Worm (Caenorhabditis elegans) whole organism, L4 larva: ENCODE data around the gene csa-1.

Experiments
- R02D3.7 ChIP-seq: fragments of 150-350 bp; sonication (generic microtip); optimal IDR thresholded peaks from 3 replicates; lab custom pipeline; 2014; ENCODE audit warnings: missing biosample characterization, missing genetic modification characterization
- T20F7.1 ChIP-seq: fragments of 200-800 bp; sonication (Bioruptor generic); optimal IDR thresholded peaks from 2 replicates; lab custom pipeline; 2018; ENCODE audit warnings: mild to moderate bottlenecking, missing genetic modification characterization, missing compliant biosample characterization
- T26A8.4 ChIP-seq: fragments of 200-800 bp; sonication (Bioruptor generic); IDR thresholded peaks from 2 replicates; pipeline ENCODE4 v1.3.6; 2022; ENCODE audit warnings: missing genetic modification characterization, missing compliant biosample characterization
- Y105C5A.15 ChIP-seq: fragments of 200-800 bp; sonication (Bioruptor generic); IDR thresholded peaks from 2 replicates; pipeline ENCODE4 v1.3.6; 2022; ENCODE audit warnings: missing genetic modification characterization, missing compliant biosample characterization
- Y48G9A.11 ChIP-seq: fragments of 200-800 bp; sonication (Bioruptor generic); IDR thresholded peaks from 2 replicates; pipeline ENCODE4 v1.3.6; 2022; ENCODE audit warnings: missing genetic modification reagents, missing genetic modification characterization, missing compliant biosample characterization
- Y75B8A.6 ChIP-seq: fragments of 200-800 bp; sonication (Bioruptor generic); IDR thresholded peaks from 2 replicates; pipeline ENCODE4 v1.3.6; 2022; ENCODE audit warnings: missing genetic modification reagents, missing genetic modification characterization, missing compliant biosample characterization
- ZK337.2 ChIP-seq: fragments of 200-800 bp; sonication (Bioruptor generic); IDR thresholded peaks from 2 replicates; pipeline ENCODE4 v1.3.6; 2022; ENCODE audit warnings: missing genetic modification reagents, missing genetic modification characterization, missing compliant biosample characterization
- aha-1 ChIP-seq: fragments of 150-350 bp; peaks from one replicate; lab custom pipeline; 2014; ENCODE audit warnings: missing biosample characterization, missing genetic modification characterization
- aly-2 ChIP-seq: sonication (generic microtip); optimal IDR thresholded peaks from 2 replicates; lab custom pipeline; 2018; ENCODE audit warnings: missing biosample characterization, missing genetic modification characterization
- arid-1 ChIP-seq: fragments of 200-800 bp; sonication (Bioruptor generic); conservative IDR thresholded peaks from 2 replicates; pipeline ENCODE4 v1.3.6; 2022; ENCODE audit warnings: missing genetic modification reagents, missing genetic modification characterization, missing compliant biosample characterization
- attf-4 ChIP-seq: sonication (generic microtip); optimal IDR thresholded peaks from 3 replicates; lab custom pipeline; 2017; ENCODE audit warnings: missing biosample characterization, missing genetic modification characterization
- ceh-20 ChIP-seq: fragments of 200-800 bp; sonication (Bioruptor generic); IDR thresholded peaks from 2 replicates; pipeline ENCODE4 v1.3.6; 2022; ENCODE audit warnings: missing genetic modification reagents, missing genetic modification characterization, missing compliant biosample characterization
- ceh-32 ChIP-seq: sonication (generic microtip); optimal IDR thresholded peaks from 2 replicates; lab custom pipeline; 2016; ENCODE audit warnings: mild to moderate bottlenecking, missing genetic modification characterization, missing compliant biosample characterization; ENCODE audit not compliant: poor library complexity
- ceh-62 ChIP-seq: sonication (generic microtip); optimal IDR thresholded peaks from 2 replicates; lab custom pipeline; 2017; ENCODE audit warnings: missing biosample characterization, missing genetic modification characterization
- ceh-82 ChIP-seq: sonication (generic microtip); optimal IDR thresholded peaks from 2 replicates; lab custom pipeline; 2017; ENCODE audit warnings: missing biosample characterization, missing genetic modification characterization
- ces-1 ChIP-seq: fragments of 150-350 bp; sonication (generic microtip); optimal IDR thresholded peaks from 4 replicates; lab custom pipeline; 2014; ENCODE audit warnings: missing biosample characterization, missing genetic modification reagents, missing genetic modification characterization
- ctbp-1 ChIP-seq: fragments of 200-800 bp; sonication (Bioruptor generic); IDR thresholded peaks from 2 replicates; pipeline ENCODE4 v1.3.6; 2022; ENCODE audit warnings: missing genetic modification reagents, missing genetic modification characterization, missing compliant biosample characterization
- daf-16 ChIP-seq, 3 experiments: sonication (generic microtip); optimal IDR thresholded peaks; 2 replicates each; lab custom pipeline; 2016 to 2017; ENCODE audit warnings: missing genetic modification characterization in 3 of 3, missing genetic modification reagents in 3 of 3, mild to moderate bottlenecking in 2 of 3, missing compliant biosample characterization in 2 of 3, missing biosample characterization in 1 of 3, moderate library complexity in 1 of 3
- daf-19 ChIP-seq: fragments of 200-800 bp; sonication (Bioruptor generic); conservative IDR thresholded peaks from 2 replicates; pipeline ENCODE4 v1.3.6; 2022; ENCODE audit warnings: missing genetic modification characterization, missing compliant biosample characterization
- daf-8 ChIP-seq: fragments of 200-800 bp; sonication (Bioruptor generic); IDR thresholded peaks from 2 replicates; pipeline ENCODE4 v1.3.6; 2022; ENCODE audit warnings: missing genetic modification characterization, missing compliant biosample characterization
- dmd-6 ChIP-seq: fragments of 200-800 bp; sonication (Bioruptor generic); IDR thresholded peaks from 2 replicates; pipeline ENCODE4 v1.3.6; 2022; ENCODE audit warnings: missing genetic modification reagents, missing genetic modification characterization, missing compliant biosample characterization
- dpl-1 ChIP-seq: fragments of 150-350 bp; optimal IDR thresholded peaks from 2 replicates; lab custom pipeline; 2014; ENCODE audit warnings: missing biosample characterization, missing genetic modification reagents, missing genetic modification characterization
- dve-1 ChIP-seq: sonication (generic microtip); optimal IDR thresholded peaks from 2 replicates; lab custom pipeline; 2017; ENCODE audit warnings: antibody characterized with exemption, mild to moderate bottlenecking, missing genetic modification characterization, missing compliant biosample characterization; ENCODE audit not compliant: insufficient read depth
- fos-1 ChIP-seq: fragments of 150-350 bp; optimal IDR thresholded peaks from 2 replicates; lab custom pipeline; 2014; ENCODE audit warnings: missing biosample characterization, missing genetic modification characterization
- hmg-1.1 ChIP-seq: fragments of 200-800 bp; sonication (Bioruptor generic); IDR thresholded peaks from 2 replicates; pipeline ENCODE4 v1.3.6; 2022; ENCODE audit warnings: missing genetic modification reagents, missing genetic modification characterization, missing compliant biosample characterization
- jun-1 ChIP-seq: fragments of 150-350 bp; optimal IDR thresholded peaks from 2 replicates; lab custom pipeline; 2014; ENCODE audit warnings: missing biosample characterization, missing genetic modification reagents, missing genetic modification characterization
- lim-7 ChIP-seq: fragments of 200-800 bp; sonication (Bioruptor generic); IDR thresholded peaks from 2 replicates; pipeline ENCODE4 v1.3.6; 2022; ENCODE audit warnings: missing genetic modification characterization, missing compliant biosample characterization
- lin-38 ChIP-seq: fragments of 200-800 bp; sonication (Bioruptor generic); IDR thresholded peaks from 2 replicates; pipeline ENCODE4 v1.3.6; 2022; ENCODE audit warnings: missing genetic modification reagents, missing genetic modification characterization, missing compliant biosample characterization
- mdl-1 ChIP-seq, 2 experiments: fragments of 150-350 bp in 1 of 2; sonication (generic microtip) in 1 of 2; optimal IDR thresholded peaks; 2 replicates each; lab custom pipeline; 2014 to 2017; ENCODE audit warnings: missing biosample characterization in 2 of 2, missing genetic modification characterization in 2 of 2
- mep-1 ChIP-seq: fragments of 150-350 bp; sonication (generic microtip); optimal IDR thresholded peaks from 3 replicates; lab custom pipeline; 2014; ENCODE audit warnings: missing biosample characterization, missing genetic modification characterization
- mes-2 ChIP-seq: sonication (generic microtip); optimal IDR thresholded peaks from 2 replicates; lab custom pipeline; 2016; ENCODE audit warnings: missing genotype, mild to moderate bottlenecking, missing genetic modification characterization, missing compliant biosample characterization; ENCODE audit not compliant: poor library complexity, severe bottlenecking
- nhr-10 ChIP-seq: fragments of 150-350 bp; optimal IDR thresholded peaks from 2 replicates; lab custom pipeline; 2014; ENCODE audit warnings: missing biosample characterization, missing genetic modification characterization
- nhr-102 ChIP-seq: sonication (generic microtip); optimal IDR thresholded peaks from 2 replicates; lab custom pipeline; 2016; ENCODE audit warnings: mild to moderate bottlenecking, missing genetic modification characterization, moderate library complexity, missing compliant biosample characterization
- nhr-11 ChIP-seq: fragments of 150-350 bp; optimal IDR thresholded peaks from 2 replicates; lab custom pipeline; 2014; ENCODE audit warnings: missing biosample characterization, missing genetic modification characterization
- nhr-237 ChIP-seq: sonication (generic microtip); optimal IDR thresholded peaks from 2 replicates; lab custom pipeline; 2017; ENCODE audit warnings: missing biosample characterization, missing genetic modification characterization
- nhr-41 ChIP-seq: fragments of 200-800 bp; sonication (Bioruptor generic); IDR thresholded peaks from 2 replicates; pipeline ENCODE4 v1.3.6; 2022; ENCODE audit warnings: missing genetic modification reagents, missing genetic modification characterization, missing compliant biosample characterization
- nhr-42 ChIP-seq: fragments of 200-800 bp; sonication (Bioruptor generic); IDR thresholded peaks from 2 replicates; pipeline ENCODE4 v1.3.6; 2022; ENCODE audit warnings: missing genetic modification characterization, missing compliant biosample characterization
- nhr-48 ChIP-seq: sonication (generic microtip); optimal IDR thresholded peaks from 2 replicates; lab custom pipeline; 2016; ENCODE audit warnings: mild to moderate bottlenecking, missing genetic modification characterization, missing compliant biosample characterization
- nhr-76 ChIP-seq: fragments of 150-350 bp; optimal IDR thresholded peaks from 2 replicates; lab custom pipeline; 2014; ENCODE audit warnings: missing biosample characterization, missing genetic modification characterization
- nhr-77 ChIP-seq: fragments of 150-350 bp; optimal IDR thresholded peaks from 2 replicates; lab custom pipeline; 2014; ENCODE audit warnings: missing biosample characterization, missing genetic modification characterization
- php-3 ChIP-seq: fragments of 200-800 bp; sonication (Bioruptor generic); IDR thresholded peaks from 2 replicates; pipeline ENCODE4 v1.3.6; 2022; ENCODE audit warnings: missing genetic modification reagents, missing genetic modification characterization, missing compliant biosample characterization
- sdz-12 ChIP-seq: fragments of 200-800 bp; sonication (Bioruptor generic); optimal IDR thresholded peaks from 2 replicates; lab custom pipeline; 2018; ENCODE audit warnings: mild to moderate bottlenecking, missing genetic modification characterization, missing compliant biosample characterization
- set-16 ChIP-seq: fragments of 200-800 bp; sonication (Bioruptor generic); IDR thresholded peaks from 2 replicates; pipeline ENCODE4 v1.3.6; 2022; ENCODE audit warnings: missing genetic modification reagents, missing genetic modification characterization, missing compliant biosample characterization
- skn-1 ChIP-seq: fragments of 150-350 bp; optimal IDR thresholded peaks from 2 replicates; lab custom pipeline; 2014; ENCODE audit warnings: missing biosample characterization, missing genetic modification characterization
- snpc-4 ChIP-seq: fragments of 150-350 bp; optimal IDR thresholded peaks from 2 replicates; lab custom pipeline; 2014; ENCODE audit warnings: missing biosample characterization, missing genetic modification characterization
- spr-1 ChIP-seq: sonication (generic microtip); optimal IDR thresholded peaks from 2 replicates; lab custom pipeline; 2016; ENCODE audit warnings: mild to moderate bottlenecking, missing genetic modification characterization, missing compliant biosample characterization
- spr-3 ChIP-seq: fragments of 200-800 bp; sonication (Bioruptor generic); optimal IDR thresholded peaks from 2 replicates; lab custom pipeline; 2018; ENCODE audit warnings: mild to moderate bottlenecking, missing genetic modification characterization, missing compliant biosample characterization
- vab-7 ChIP-seq: fragments of 200-800 bp; sonication (Bioruptor generic); IDR thresholded peaks from 2 replicates; pipeline ENCODE4 v1.3.6; 2022; ENCODE audit warnings: missing genetic modification reagents, missing genetic modification characterization, missing compliant biosample characterization
- zfp-3 ChIP-seq: fragments of 200-800 bp; sonication (Bioruptor generic); conservative IDR thresholded peaks from 2 replicates; pipeline ENCODE4 v1.3.6; 2022; ENCODE audit warnings: missing genetic modification reagents, missing genetic modification characterization, missing compliant biosample characterization
- zip-11 ChIP-seq: fragments of 200-800 bp; sonication (Bioruptor generic); IDR thresholded peaks from 2 replicates; pipeline ENCODE4 v1.3.6; 2022; ENCODE audit warnings: missing genetic modification characterization, missing compliant biosample characterization
- zip-2 ChIP-seq: fragments of 150-350 bp; optimal IDR thresholded peaks from 2 replicates; lab custom pipeline; 2014; ENCODE audit warnings: missing biosample characterization, missing genetic modification characterization

Gene csa-1

DNA sequence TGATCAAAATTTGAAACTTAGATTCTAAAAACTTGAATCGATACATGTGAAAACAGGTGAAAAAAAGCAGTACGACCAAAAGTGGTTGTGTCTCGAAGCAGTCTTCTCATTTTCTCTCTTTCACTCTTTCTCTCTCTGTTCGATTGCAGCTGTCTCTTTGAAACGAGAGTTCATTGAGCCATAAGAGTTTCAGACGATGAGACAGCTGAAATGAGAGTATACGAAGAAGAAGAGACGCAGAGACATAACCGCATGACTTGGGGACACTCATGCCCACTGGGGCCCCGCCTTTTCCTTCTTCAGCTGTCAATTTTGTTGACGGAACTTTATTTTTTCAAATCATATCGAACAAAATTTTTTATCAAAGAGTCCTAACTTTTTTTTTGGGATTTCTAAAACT is 45.5 kb downstream of the csa-1 start (continued):
- TF ChIP-seq arid-1 (GFP tag; lab: Robert Waterston, UW), result peak; percentile 55; the same call in 1 of the 2 replicates
- TF ChIP-seq sdz-12 (GFP tag; lab: Kevin White, UChicago), result no peak
- no peak for TF ChIP-seq skn-1 (tag; lab: Kevin White, UChicago)
- no peak for TF ChIP-seq Y48G9A.11 (GFP tag; lab: Robert Waterston, UW)
- TF ChIP-seq spr-1, result peak; percentile 65
- TF ChIP-seq daf-8 (GFP tag; lab: Robert Waterston, UW), result no peak
- peak; percentile 53; the same call in 1 of the 2 replicates for TF ChIP-seq zfp-3 (GFP tag; lab: Robert Waterston, UW)
- TF ChIP-seq nhr-77 (tag; lab: Kevin White, UChicago), result peak; percentile 67
- TF ChIP-seq ZK337.2 (GFP tag; lab: Robert Waterston, UW), result no peak
- no peak for TF ChIP-seq Y75B8A.6 (GFP tag; lab: Robert Waterston, UW)
- no peak for TF ChIP-seq attf-4 (tag; lab: Kevin White, UChicago)
- TF ChIP-seq php-3 (GFP tag; lab: Robert Waterston, UW), result peak; percentile 62; the same call in 1 of the 2 replicates
- TF ChIP-seq T20F7.1 (GFP tag; lab: Kevin White, UChicago), result peak; percentile 65
- TF ChIP-seq nhr-76, result no peak
- peak; percentile 92 for TF ChIP-seq hmg-1.1 (GFP tag; lab: Robert Waterston, UW)
- peak; percentile 72; the same call in 1 of the 2 replicates for TF ChIP-seq nhr-42 (GFP tag; lab: Robert Waterston, UW)
- peak; percentile 53 for TF ChIP-seq jun-1 (tag; lab: Kevin White, UChicago)
- TF ChIP-seq zip-2, result no peak
- peak; percentile 44; the same call in 1 of the 2 replicates for TF ChIP-seq lin-38 (GFP tag; lab: Robert Waterston, UW)
- TF ChIP-seq T26A8.4 (GFP tag; lab: Robert Waterston, UW), result peak; percentile 77
- TF ChIP-seq set-16 (GFP tag; lab: Robert Waterston, UW), result 0 out of 2 replicates have a peak, but pooled peaks have one; percentile 25
- TF ChIP-seq aha-1, result peak; percentile 78
- no peak for TF ChIP-seq vab-7 (GFP tag; lab: Robert Waterston, UW)
- peak; percentile 50 to 91 for TF ChIP-seq mdl-1 (tag; optimal IDR thresholded peaks at IDR 0.05; lab: Kevin White, UChicago)
- no peak for TF ChIP-seq lim-7
- TF ChIP-seq ctbp-1 (GFP tag; lab: Robert Waterston, UW), result peak; percentile 55; the same call in 1 of the 2 replicates
- TF ChIP-seq nhr-102, result no peak
- TF ChIP-seq dmd-6 (GFP tag; lab: Robert Waterston, UW), result peak; percentile 92
- no peak for TF ChIP-seq ceh-62
- TF ChIP-seq zip-11 (GFP tag; lab: Robert Waterston, UW), result no peak
- TF ChIP-seq R02D3.7, result no peak
- no peak for TF ChIP-seq ceh-82 (tag; lab: Kevin White, UChicago)
- TF ChIP-seq dve-1 (tag; lab: Kevin White, UChicago), result peak; percentile 62
- TF ChIP-seq ceh-20, result peak; percentile 85; the same call in 1 of the 2 replicates
- no peak for TF ChIP-seq aly-2 (tag; lab: Kevin White, UChicago)
- 0 out of 2 replicates have a peak, but pooled peaks have one; percentile 57 for TF ChIP-seq Y105C5A.15 (GFP tag; lab: Robert Waterston, UW)
- peak; percentile 79 for TF ChIP-seq nhr-48
- no peak for TF ChIP-seq nhr-237 (tag; lab: Kevin White, UChicago)
- TF ChIP-seq daf-16 (GFP tag; optimal IDR thresholded peaks at IDR 0.05; lab: Kevin White, UChicago), result peak; percentile 2 to 45
- TF ChIP-seq daf-16 (tag; optimal IDR thresholded peaks at IDR 0.05; lab: Kevin White, UChicago), result peak; percentile 70
- peak; percentile 30 for TF ChIP-seq spr-3
- TF ChIP-seq snpc-4 (tag; lab: Kevin White, UChicago), result no peak
- TF ChIP-seq fos-1 (tag; lab: Kevin White, UChicago), result no peak
- no peak for TF ChIP-seq ceh-32 (tag; lab: Kevin White, UChicago)
- TF ChIP-seq ces-1, result no peak
- TF ChIP-seq nhr-41 (GFP tag; lab: Robert Waterston, UW), result no peak
- TF ChIP-seq mes-2 (tag; lab: Kevin White, UChicago), result peak; percentile 82
- peak; percentile 50 for TF ChIP-seq dpl-1 (GFP tag; lab: Kevin White, UChicago)
- peak; percentile 79 for TF ChIP-seq nhr-11 (tag; lab: Kevin White, UChicago)
- no peak for TF ChIP-seq nhr-10 (tag; lab: Kevin White, UChicago)
- TF ChIP-seq daf-19 (GFP tag; lab: Robert Waterston, UW), result no peak
- peak; percentile 82 for TF ChIP-seq mep-1 (tag; lab: Kevin White, UChicago)
